Worm (Caenorhabditis elegans): Measurements from ENCODE around the gene srv-8.

The srv-8 gene

DNA sequence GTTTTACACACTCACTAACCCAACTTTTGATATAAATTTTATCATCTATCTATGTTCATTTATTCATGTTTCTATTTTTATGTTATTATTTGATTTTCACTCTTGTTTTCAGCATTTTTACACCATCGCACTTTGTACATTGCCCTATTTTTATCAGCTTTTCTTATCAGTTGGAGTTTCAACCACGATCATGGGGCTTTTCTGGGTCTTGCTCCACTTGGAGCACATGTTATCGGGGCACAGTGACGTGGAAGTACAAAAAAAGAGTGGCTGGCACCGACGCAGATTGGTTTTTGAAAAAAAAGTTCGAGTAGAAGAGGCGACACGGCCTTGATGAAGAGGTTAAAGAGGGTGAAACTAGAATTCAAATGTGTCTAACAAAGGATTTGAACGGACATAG lies 43.4 kb downstream of the srv-8 start:
- no peak for TF ChIP-seq F37D6.2 (tag; optimal IDR thresholded peaks at IDR 0.05)
- TF ChIP-seq jun-1 (tag; optimal IDR thresholded peaks at IDR 0.05) = no peak
- TF ChIP-seq cey-2 (tag; optimal IDR thresholded peaks at IDR 0.05; ENCODE audit: borderline replicate concordance, insufficient read depth) = peak; percentile 50
- no peak for TF ChIP-seq unc-39 (tag; optimal IDR thresholded peaks at IDR 0.05)
- no peak for TF ChIP-seq ceh-62 (tag; optimal IDR thresholded peaks at IDR 0.05)
- no peak for TF ChIP-seq madf-9 (GFP tag; conservative IDR thresholded peaks at IDR 0.05)
- peak; percentile 69 for TF ChIP-seq hlh-30 (tag; optimal IDR thresholded peaks at IDR 0.05; ENCODE audit: insufficient read depth)
- TF ChIP-seq egl-43 (GFP tag; IDR thresholded peaks at IDR 0.05) = no peak
- peak in 1 of 2 experiments; percentile 27 for TF ChIP-seq hif-1 (tag; optimal IDR thresholded peaks at IDR 0.05)
- TF ChIP-seq daf-16 (GFP tag; optimal IDR thresholded peaks at IDR 0.05) = peak in 1 of 2 experiments; percentile 38
- peak; percentile 93 for TF ChIP-seq daf-16 (tag; optimal IDR thresholded peaks at IDR 0.05)
- TF ChIP-seq nhr-10 (tag; optimal IDR thresholded peaks at IDR 0.05) = no peak
- TF ChIP-seq zfp-3 (GFP tag; conservative IDR thresholded peaks at IDR 0.05) = no peak
- TF ChIP-seq lin-15B (tag; optimal IDR thresholded peaks at IDR 0.05) = no peak
- 0 out of 2 replicates have a peak, but pooled peaks have one; percentile 44 for TF ChIP-seq tra-1 (GFP tag; IDR thresholded peaks at IDR 0.05)
- TF ChIP-seq lin-13 (GFP tag; optimal IDR thresholded peaks at IDR 0.05) = no peak
- peak; percentile 89 for TF ChIP-seq dmd-6 (GFP tag; IDR thresholded peaks at IDR 0.05)
- no peak for TF ChIP-seq lin-29 (GFP tag; IDR thresholded peaks at IDR 0.05)
- no peak for TF ChIP-seq zfp-2 (tag; optimal IDR thresholded peaks at IDR 0.05)
- 0 out of 2 replicates have a peak, but pooled peaks have one; percentile 10 for TF ChIP-seq mdt-29 (GFP tag; IDR thresholded peaks at IDR 0.05)
- no peak for TF ChIP-seq sdz-12 (GFP tag; optimal IDR thresholded peaks at IDR 0.05)
- 0 out of 2 replicates have a peak, but pooled peaks have one; percentile 20 for TF ChIP-seq saeg-2 (GFP tag; IDR thresholded peaks at IDR 0.05)
- no peak for TF ChIP-seq ZK337.2 (GFP tag; IDR thresholded peaks at IDR 0.05)
- no peak for TF ChIP-seq lin-38 (GFP tag; IDR thresholded peaks at IDR 0.05)
- no peak for TF ChIP-seq F49E8.2 (tag; optimal IDR thresholded peaks at IDR 0.05; ENCODE audit: borderline replicate concordance)
- peak; percentile 85 for TF ChIP-seq hlh-11 (tag; optimal IDR thresholded peaks at IDR 0.05)
- no peak for TF ChIP-seq madf-5 (GFP tag; IDR thresholded peaks at IDR 0.05)
- TF ChIP-seq mep-1 (tag; optimal IDR thresholded peaks at IDR 0.05) = peak; percentile 66
- no peak for TF ChIP-seq Y5F2A.4 (GFP tag; optimal IDR thresholded peaks at IDR 0.05)
- peak in 1 of 2 experiments; percentile 26 for TF ChIP-seq mdl-1 (tag; optimal IDR thresholded peaks at IDR 0.05)
- peak; percentile 52 for TF ChIP-seq nhr-102 (tag; optimal IDR thresholded peaks at IDR 0.05)
- TF ChIP-seq pha-4 (GFP tag; IDR thresholded peaks at IDR 0.05) = no peak
- TF ChIP-seq pha-4 (tag; optimal IDR thresholded peaks at IDR 0.05) = no peak
- peak; percentile 62 for TF ChIP-seq nhr-28 (tag; optimal IDR thresholded peaks at IDR 0.05)
- TF ChIP-seq php-3 (GFP tag; IDR thresholded peaks at IDR 0.05) = peak; percentile 71
- peak in 1 of 2 experiments; percentile 26 for TF ChIP-seq lsy-2 (tag; optimal IDR thresholded peaks at IDR 0.05)
- peak; percentile 52 for TF ChIP-seq pqm-1 (tag; optimal IDR thresholded peaks at IDR 0.05)
- no peak for TF ChIP-seq tag-97 (GFP tag; IDR thresholded peaks at IDR 0.05)
- peak; percentile 41 for TF ChIP-seq T20F7.1 (GFP tag; optimal IDR thresholded peaks at IDR 0.05)
- peak; percentile 13 for TF ChIP-seq nhr-48 (tag; optimal IDR thresholded peaks at IDR 0.05)
- 0 out of 2 replicates have a peak, but pooled peaks have one; percentile 13 for TF ChIP-seq nhr-41 (GFP tag; IDR thresholded peaks at IDR 0.05)
- TF ChIP-seq nhr-6 (tag; optimal IDR thresholded peaks at IDR 0.05) = peak; percentile 65
- no peak for TF ChIP-seq nhr-111 (GFP tag; optimal IDR thresholded peaks at IDR 0.05)
- no peak for TF ChIP-seq daf-8 (GFP tag; IDR thresholded peaks at IDR 0.05)
- TF ChIP-seq nhr-77 (tag; optimal IDR thresholded peaks at IDR 0.05) = peak; percentile 79
- TF ChIP-seq dve-1 (tag; optimal IDR thresholded peaks at IDR 0.05; ENCODE audit: insufficient read depth) = peak; percentile 97
